Worm (Caenorhabditis elegans): ENCODE data around the gene C50D2.2.

C50D2.2 gene

DNA sequence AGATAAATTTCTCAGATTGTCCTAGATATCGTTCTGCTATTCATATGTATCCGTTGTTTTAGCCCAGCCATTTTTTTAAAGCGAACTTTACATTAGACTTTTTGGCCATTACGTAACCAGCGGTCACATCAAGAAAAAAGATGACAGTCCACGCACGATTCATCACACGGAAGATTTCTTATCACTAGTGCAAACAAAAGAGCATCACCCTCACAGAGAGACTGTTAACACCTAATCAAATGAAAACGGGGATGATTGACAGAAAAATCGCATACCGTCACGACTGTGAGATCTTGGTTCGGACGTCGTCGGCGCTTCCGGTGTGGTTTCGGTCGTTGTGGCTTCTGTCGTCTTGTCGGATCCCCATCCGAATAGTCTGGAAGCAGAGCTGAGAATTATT lies 32.3 kb upstream of the C50D2.2 start:
- TF ChIP-seq fos-1 (tag; optimal IDR thresholded peaks at IDR 0.05): peak; percentile 66
- TF ChIP-seq unc-55 (GFP tag; optimal IDR thresholded peaks at IDR 0.05): no peak
- no peak for TF ChIP-seq ceh-82 (tag; optimal IDR thresholded peaks at IDR 0.05)

ce11 chrII:79166-79565 lies 29.8 kb upstream of the C50D2.2 start, which contains the start of gene C23H3.9:
Gene C23H3.9, minus strand, starts transcription at chrII:79266.
- no peak for TF ChIP-seq lin-13 (GFP tag; optimal IDR thresholded peaks at IDR 0.05)
- no peak for TF ChIP-seq F13H6.1 (tag; optimal IDR thresholded peaks at IDR 0.05)
- no peak for TF ChIP-seq mbf-1 (tag; optimal IDR thresholded peaks at IDR 0.05)

DNA sequence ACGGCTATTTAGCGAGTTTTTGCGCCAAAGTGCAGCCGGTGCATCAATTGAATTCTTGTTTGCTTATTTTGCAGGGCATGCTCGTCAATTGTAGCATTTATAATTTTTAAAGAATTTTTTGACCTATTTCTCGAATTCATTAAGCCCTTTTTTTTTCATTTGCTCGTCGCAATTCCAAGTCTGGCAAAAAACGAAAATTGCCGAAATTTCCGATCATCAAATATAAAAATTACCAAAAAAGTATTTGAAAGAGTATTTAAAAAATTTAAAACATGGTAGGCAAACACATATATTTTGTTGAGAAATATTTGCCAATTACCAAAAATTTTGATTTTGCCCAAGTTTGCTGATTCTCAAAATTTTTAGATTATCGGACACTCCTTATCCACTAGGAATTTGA lies 24.8 kb upstream of the C50D2.2 start, which contains the start of gene C50D2.6:
C50D2.6 (plus strand) TSS at position 301 of the 400 bp plus-strand sequence.
- TF ChIP-seq nhr-129 (tag; optimal IDR thresholded peaks at IDR 0.05): no peak
- TF ChIP-seq snpc-4 (tag; optimal IDR thresholded peaks at IDR 0.05): no peak
- no peak for TF ChIP-seq ceh-82 (tag; optimal IDR thresholded peaks at IDR 0.05)
- TF ChIP-seq mdl-1 (tag; optimal IDR thresholded peaks at IDR 0.05): no peak
- no peak for TF ChIP-seq nhr-77 (tag; optimal IDR thresholded peaks at IDR 0.05)
- TF ChIP-seq F13H6.1 (tag; optimal IDR thresholded peaks at IDR 0.05): no peak
- TF ChIP-seq ztf-1 (GFP tag; conservative IDR thresholded peaks at IDR 0.05): no peak
- no peak for TF ChIP-seq nhr-6 (tag; optimal IDR thresholded peaks at IDR 0.05)
- no peak for TF ChIP-seq ama-1 (optimal IDR thresholded peaks at IDR 0.05)

- TF ChIP-seq nhr-6 (tag; optimal IDR thresholded peaks at IDR 0.05): no peak
- TF ChIP-seq nhr-11 (tag; optimal IDR thresholded peaks at IDR 0.05): no peak
- no peak for TF ChIP-seq sem-4 (tag; optimal IDR thresholded peaks at IDR 0.05)
These were observed 22.2 kb upstream of the C50D2.2 start for ce11 chrII:86794-87193.

DNA sequence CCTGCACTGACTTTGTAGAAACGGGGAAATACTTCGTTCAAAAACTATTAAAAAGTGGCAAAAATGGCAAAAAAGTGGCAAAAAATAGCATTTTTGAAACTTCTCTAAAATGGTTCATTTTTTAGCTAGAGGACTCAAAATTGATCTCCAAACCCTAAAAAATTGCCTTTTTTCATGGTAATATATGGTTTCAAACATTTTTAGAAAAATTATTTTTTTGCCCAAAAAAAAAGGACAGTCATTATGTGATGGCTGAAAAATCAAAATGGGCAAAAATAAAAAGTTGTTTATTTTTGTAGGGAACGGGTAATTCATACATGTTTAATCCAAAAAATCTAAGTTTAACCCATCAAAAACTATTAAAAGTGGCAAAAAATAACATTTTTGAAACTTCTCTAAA lies 21.0 kb upstream of the C50D2.2 start:
- TF ChIP-seq blmp-1 (tag; optimal IDR thresholded peaks at IDR 0.05; ENCODE audit: insufficient read depth) (no peak), fos-1 (tag; optimal IDR thresholded peaks at IDR 0.05) (no peak), ZK546.5 (tag; optimal IDR thresholded peaks at IDR 0.05) (no peak), elt-3 (tag; optimal IDR thresholded peaks at IDR 0.05) (no peak), sem-4 (tag; optimal IDR thresholded peaks at IDR 0.05) (no peak), dmd-4 (tag; optimal IDR thresholded peaks at IDR 0.05) (no peak), ceh-82 (tag; optimal IDR thresholded peaks at IDR 0.05) (no peak), lin-13 (GFP tag; optimal IDR thresholded peaks at IDR 0.05) (no peak), sma-3 (GFP tag; optimal IDR thresholded peaks at IDR 0.05) (no peak), nhr-129 (tag; optimal IDR thresholded peaks at IDR 0.05) (no peak), gmeb-1 (tag; optimal IDR thresholded peaks at IDR 0.05) (no peak), ceh-16 (tag; optimal IDR thresholded peaks at IDR 0.05) (no peak), alr-1 (tag; optimal IDR thresholded peaks at IDR 0.05) (no peak)

ce11 chrII:91419-91818 lies 17.5 kb upstream of the C50D2.2 start, which contains the start of gene mcat-1:
Gene mcat-1, minus strand, starts transcription at chrII:91519.
- TF ChIP-seq mdl-1 (tag; optimal IDR thresholded peaks at IDR 0.05): no peak
- TF ChIP-seq snpc-4 (tag; optimal IDR thresholded peaks at IDR 0.05): no peak
- TF ChIP-seq nhr-237 (tag; optimal IDR thresholded peaks at IDR 0.05): no peak
- no peak for TF ChIP-seq sma-3 (GFP tag; optimal IDR thresholded peaks at IDR 0.05)
- TF ChIP-seq nhr-10 (tag; optimal IDR thresholded peaks at IDR 0.05): no peak
- no peak for TF ChIP-seq ztf-1 (GFP tag; conservative IDR thresholded peaks at IDR 0.05)
- TF ChIP-seq lin-11 (tag; optimal IDR thresholded peaks at IDR 0.05): no peak
- TF ChIP-seq ceh-16 (tag; optimal IDR thresholded peaks at IDR 0.05): no peak
- TF ChIP-seq ceh-82 (tag; optimal IDR thresholded peaks at IDR 0.05): no peak
- TF ChIP-seq unc-39 (tag; optimal IDR thresholded peaks at IDR 0.05): no peak
- TF ChIP-seq unc-62 (GFP tag; optimal IDR thresholded peaks at IDR 0.05): no peak
- no peak for TF ChIP-seq nhr-11 (tag; optimal IDR thresholded peaks at IDR 0.05)
- no peak for TF ChIP-seq crh-2 (tag; optimal IDR thresholded peaks at IDR 0.05)
- no peak for TF ChIP-seq zag-1 (tag; optimal IDR thresholded peaks at IDR 0.05)
- no peak for TF ChIP-seq nhr-77 (tag; optimal IDR thresholded peaks at IDR 0.05)
- no peak for TF ChIP-seq R02D3.7 (tag; optimal IDR thresholded peaks at IDR 0.05)
- no peak for TF ChIP-seq ztf-11 (tag; optimal IDR thresholded peaks at IDR 0.05)
- TF ChIP-seq nhr-129 (tag; optimal IDR thresholded peaks at IDR 0.05): no peak

All from whole organism, L2 larva.